Worm (Caenorhabditis elegans): ENCODE data around the gene dgtr-1.
A peak's percentile ranks its signal among the peaks of the same experiment; 100 is the strongest.

The dgtr-1 gene

ce11 chrV:6544999-6545398 lies 48.1 kb downstream of the dgtr-1 start:
- no peak for TF ChIP-seq madf-3 (GFP tag; IDR thresholded peaks at IDR 0.05)
- TF ChIP-seq rpc-1 (optimal IDR thresholded peaks at IDR 0.05), result no peak
- no peak for TF ChIP-seq rpc-1 (tag; optimal IDR thresholded peaks at IDR 0.05)
- no peak for TF ChIP-seq dox-1 (GFP tag; IDR thresholded peaks at IDR 0.05)
- no peak for TF ChIP-seq F23B12.7 (tag; optimal IDR thresholded peaks at IDR 0.05; ENCODE audit: insufficient read depth)
- TF ChIP-seq nhr-179 (tag; optimal IDR thresholded peaks at IDR 0.05), result no peak
- no peak for TF ChIP-seq hmg-1.2 (GFP tag; IDR thresholded peaks at IDR 0.05)
- no peak for TF ChIP-seq snpc-1.1 (tag; optimal IDR thresholded peaks at IDR 0.05; ENCODE audit: insufficient read depth)
- TF ChIP-seq tbp1 (GFP tag; optimal IDR thresholded peaks at IDR 0.05), result no peak
- no peak for TF ChIP-seq ceh-100 (GFP tag; IDR thresholded peaks at IDR 0.05)
- TF ChIP-seq snpc-3.4 (tag; optimal IDR thresholded peaks at IDR 0.05), result no peak
- TF ChIP-seq hlh-26 (GFP tag; conservative IDR thresholded peaks at IDR 0.05), result no peak
- TF ChIP-seq ztf-25 (GFP tag; IDR thresholded peaks at IDR 0.05), result no peak
- no peak for TF ChIP-seq lin-54 (GFP tag; optimal IDR thresholded peaks at IDR 0.05)
- TF ChIP-seq hmg-20 (GFP tag; IDR thresholded peaks at IDR 0.05), result no peak
- TF ChIP-seq cebp-1 (GFP tag; IDR thresholded peaks at IDR 0.05), result no peak
- TF ChIP-seq cebp-1 (tag; optimal IDR thresholded peaks at IDR 0.05), result no peak
- no peak for TF ChIP-seq Y53G8AR.9 (GFP tag; conservative IDR thresholded peaks at IDR 0.05)
- no peak for TF ChIP-seq B0261.1 (tag; optimal IDR thresholded peaks at IDR 0.05)
- no peak for TF ChIP-seq Y79H2A.3 (GFP tag; conservative IDR thresholded peaks at IDR 0.05)
- no peak for TF ChIP-seq ceh-27 (GFP tag; optimal IDR thresholded peaks at IDR 0.05)

- TF ChIP-seq B0035.1 (tag; optimal IDR thresholded peaks at IDR 0.05) (no peak), nhr-80 (tag; optimal IDR thresholded peaks at IDR 0.05) (peak; percentile 48)
These were observed 49.7 kb downstream of the dgtr-1 start, which contains the start of gene dre-1 for ce11 chrV:6546450-6547171. TSS of gene dre-1 (minus strand) at chrV:6546500.
